Worm (Caenorhabditis elegans) whole organism, mixed stage, embryonic: ENCODE results near the gene srw-17.

ENCODE experiments used
- blmp-1 ChIP-seq: fragments of 150-350 bp; optimal IDR thresholded peaks from 2 replicates; lab custom pipeline; 2014; ENCODE audit warnings: missing biosample characterization, missing genetic modification characterization
- ceh-39 ChIP-seq: fragments of 150-350 bp; optimal IDR thresholded peaks from 2 replicates; lab custom pipeline; 2014; ENCODE audit warnings: missing biosample characterization, missing genetic modification characterization
- flh-1 ChIP-seq: fragments of 200-800 bp; sonication (Bioruptor generic); optimal IDR thresholded peaks from 2 replicates; lab custom pipeline; 2018; ENCODE audit warnings: mild to moderate bottlenecking, missing genetic modification characterization, moderate library complexity, missing compliant biosample characterization
- lsy-2 ChIP-seq: fragments of 150-350 bp; optimal IDR thresholded peaks from 2 replicates; lab custom pipeline; 2014; ENCODE audit warnings: missing biosample characterization, missing genetic modification characterization
- mep-1 ChIP-seq: fragments of 150-350 bp; optimal IDR thresholded peaks from 2 replicates; lab custom pipeline; 2017; ENCODE audit warnings: missing biosample characterization, missing genetic modification reagents, missing genetic modification characterization, inconsistent platforms
- nhr-237 ChIP-seq: fragments of 150-350 bp; optimal IDR thresholded peaks from 2 replicates; lab custom pipeline; 2014; ENCODE audit warnings: missing biosample characterization, missing genetic modification characterization
- pha-4 ChIP-seq: fragments of 150-350 bp; optimal IDR thresholded peaks from 2 replicates; lab custom pipeline; 2018; ENCODE audit warnings: missing biosample characterization, missing genetic modification reagents, missing genetic modification characterization
- snpc-4 ChIP-seq: fragments of 150-350 bp; optimal IDR thresholded peaks from 2 replicates; lab custom pipeline; 2014; ENCODE audit warnings: missing biosample characterization, missing genetic modification characterization
- tbx-8 ChIP-seq: fragments of 200-800 bp; sonication (Bioruptor generic); optimal IDR thresholded peaks from 2 replicates; lab custom pipeline; 2018; ENCODE audit warnings: mild to moderate bottlenecking, missing genetic modification characterization, moderate library complexity, missing compliant biosample characterization
- ztf-11 ChIP-seq: fragments of 150-350 bp; optimal IDR thresholded peaks from 2 replicates; lab custom pipeline; 2014; ENCODE audit warnings: missing biosample characterization, missing genetic modification characterization

- TF ChIP-seq mep-1 (tag; lab: Kevin White, UChicago), result no peak
- TF ChIP-seq blmp-1 (tag; lab: Kevin White, UChicago), result no peak
- no peak for TF ChIP-seq lsy-2 (tag; lab: Kevin White, UChicago)
- TF ChIP-seq ceh-39, result no peak
- no peak for TF ChIP-seq snpc-4
- no peak for TF ChIP-seq flh-1 (GFP tag; lab: Kevin White, UChicago)
- TF ChIP-seq tbx-8 (GFP tag; lab: Kevin White, UChicago), result no peak
- TF ChIP-seq pha-4 (tag; lab: Kevin White, UChicago), result no peak
- TF ChIP-seq ztf-11 (tag; lab: Kevin White, UChicago), result no peak
- TF ChIP-seq nhr-237, result no peak
Observed at ce11 chrV:15230243-15230642, 46.6 kb downstream of the srw-17 start, which contains the start of gene srw-15.
